Fruit fly (Drosophila melanogaster) S2 (cell line): ENCODE results near the gene br.

ENCODE experiments used
- CG8478 ChIP-seq: fragments of >200 bp; optimal IDR thresholded peaks from 2 replicates; lab custom pipeline; 2018
- CTCF ChIP-seq, 2 experiments: fragments of >200 bp; optimal IDR thresholded peaks; 2 replicates each; lab custom pipeline; 2018

DNA sequence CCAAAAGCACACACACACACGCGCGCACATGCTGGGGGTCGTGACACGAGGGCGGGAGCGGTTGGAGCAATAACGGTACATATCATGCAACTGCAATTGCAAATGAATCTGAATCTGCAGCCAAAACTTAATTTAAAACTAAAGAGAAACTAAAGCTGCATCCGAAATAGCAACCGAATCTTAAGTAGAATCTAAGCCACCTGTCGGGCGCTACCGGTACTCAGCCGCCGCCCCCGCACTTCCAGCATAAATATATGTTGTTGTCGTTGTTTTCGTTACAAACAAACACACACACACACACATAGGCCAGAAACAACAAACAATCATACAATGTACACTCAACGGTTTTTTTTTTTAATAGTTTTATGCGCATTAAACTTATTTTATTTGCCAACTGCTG is 85.3 kb downstream of the br start:
- no peak for TF ChIP-seq CG8478
- peak; percentile 53 to 60 for TF ChIP-seq CTCF (optimal IDR thresholded peaks at IDR 0.05; lab: Kevin White, UChicago)
